Worm (Caenorhabditis elegans): ENCODE data around the gene ceh-13.

Gene ceh-13

DNA sequence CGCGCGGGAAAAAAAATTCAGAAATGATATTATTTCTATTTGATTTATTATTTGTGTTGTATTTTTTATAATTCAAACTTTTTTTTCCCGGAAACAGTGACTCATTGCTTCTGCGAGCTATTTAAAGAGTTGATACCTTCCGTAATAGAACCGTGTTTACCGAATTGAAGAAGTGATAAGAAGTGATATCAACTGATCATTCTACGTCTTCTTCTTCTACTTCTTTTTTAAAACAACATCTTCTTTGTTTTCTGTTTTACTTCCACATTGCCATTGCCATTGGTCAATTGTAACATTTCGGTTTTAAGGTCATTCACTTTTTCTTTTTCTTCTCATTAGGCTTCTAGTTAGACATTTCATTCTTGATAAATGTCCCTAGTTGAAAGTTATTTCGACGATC, 10.6 kb downstream of the ceh-13 start, which contains the start of gene ttr-32:
Gene ttr-32 (plus strand): TSS at position 314 of the 400 bp plus-strand sequence.
- TF ChIP-seq drap-1 (GFP tag; optimal IDR thresholded peaks at IDR 0.05) (no peak), lin-13 (tag; optimal IDR thresholded peaks at IDR 0.05) (no peak), ceh-43 (GFP tag; optimal IDR thresholded peaks at IDR 0.05) (no peak), ztf-11 (tag; optimal IDR thresholded peaks at IDR 0.05) (no peak), elt-3 (tag; optimal IDR thresholded peaks at IDR 0.05) (no peak), mab-5 (tag; optimal IDR thresholded peaks at IDR 0.05) (no peak)

DNA sequence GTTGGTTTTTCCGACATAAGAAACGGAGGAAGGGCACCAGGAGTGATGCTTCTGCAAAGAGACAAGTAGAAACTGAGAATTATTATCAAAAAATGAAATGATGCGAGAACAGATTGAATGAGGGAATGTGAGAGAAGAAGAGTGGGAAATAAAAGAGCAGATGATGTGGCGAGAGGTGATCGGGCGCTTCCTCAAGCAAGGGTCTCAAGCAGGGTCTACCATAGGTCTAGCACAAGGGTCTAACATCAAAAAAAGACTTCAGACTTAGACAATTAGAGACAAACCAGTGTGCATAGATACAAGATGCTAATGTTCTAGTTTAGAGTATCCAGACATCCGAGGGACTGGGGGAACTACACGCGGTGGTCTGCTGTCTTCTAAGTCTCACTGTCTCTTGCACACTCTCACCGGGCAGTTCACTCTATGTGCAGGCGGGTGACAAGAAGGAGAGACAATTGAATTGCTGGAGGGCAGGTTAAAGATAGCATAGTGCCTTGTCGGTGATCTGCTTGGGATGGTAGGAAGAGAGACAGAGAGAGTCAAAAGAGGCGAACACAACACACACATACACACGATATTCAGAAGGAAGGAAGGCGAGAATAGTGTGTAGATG, 14.7 kb downstream of the ceh-13 start, which contains the start of gene R13A5.7:
Gene R13A5.7 (minus strand): TSS at position 51 of the 613 bp plus-strand sequence.
- TF ChIP-seq ceh-43 (GFP tag; optimal IDR thresholded peaks at IDR 0.05) (no peak), M03D4.4 (tag; optimal IDR thresholded peaks at IDR 0.05) (no peak), lsy-2 (tag; optimal IDR thresholded peaks at IDR 0.05) (no peak), nhr-237 (tag; optimal IDR thresholded peaks at IDR 0.05) (peak; percentile 2), mep-1 (tag; optimal IDR thresholded peaks at IDR 0.05) (peak; percentile 37), nhr-2 (tag; optimal IDR thresholded peaks at IDR 0.05) (peak; percentile 46), ham-2 (GFP tag; optimal IDR thresholded peaks at IDR 0.05) (peak; percentile 81), nhr-12 (tag; optimal IDR thresholded peaks at IDR 0.05) (no peak), cnd-1 (tag; optimal IDR thresholded peaks at IDR 0.05) (peak; percentile 3), nhr-76 (tag; optimal IDR thresholded peaks at IDR 0.05) (no peak), elt-1 (tag; optimal IDR thresholded peaks at IDR 0.05; ENCODE audit: borderline replicate concordance, insufficient read depth) (no peak), ceh-39 (tag; optimal IDR thresholded peaks at IDR 0.05) (peak; percentile 19), lin-13 (tag; optimal IDR thresholded peaks at IDR 0.05) (no peak), snpc-4 (tag; optimal IDR thresholded peaks at IDR 0.05) (no peak), tbx-8 (GFP tag; optimal IDR thresholded peaks at IDR 0.05) (peak; percentile 17), pha-4 (tag; optimal IDR thresholded peaks at IDR 0.05) (peak; percentile 13), hlh-1 (tag; optimal IDR thresholded peaks at IDR 0.05) (peak; percentile 27), mab-5 (tag; optimal IDR thresholded peaks at IDR 0.05) (no peak), elt-3 (tag; optimal IDR thresholded peaks at IDR 0.05) (no peak), nhr-28 (tag; optimal IDR thresholded peaks at IDR 0.05) (no peak), blmp-1 (tag; optimal IDR thresholded peaks at IDR 0.05) (no peak), bed-3 (GFP tag; optimal IDR thresholded peaks at IDR 0.05) (no peak), ces-1 (GFP tag; optimal IDR thresholded peaks at IDR 0.05) (peak; percentile 76), unc-120 (tag; optimal IDR thresholded peaks at IDR 0.05; ENCODE audit: poor library complexity, severe bottlenecking) (peak; percentile 92), drap-1 (GFP tag; optimal IDR thresholded peaks at IDR 0.05) (peak; percentile 75), lin-32 (GFP tag; optimal IDR thresholded peaks at IDR 0.05) (no peak), sptf-1 (tag; optimal IDR thresholded peaks at IDR 0.05) (peak; percentile 67), ceh-83 (GFP tag; optimal IDR thresholded peaks at IDR 0.05) (no peak), unc-62 (GFP tag; optimal IDR thresholded peaks at IDR 0.05) (peak; percentile 84), mls-2 (tag; optimal IDR thresholded peaks at IDR 0.05) (peak; percentile 62), ztf-11 (tag; optimal IDR thresholded peaks at IDR 0.05) (no peak), zip-8 (tag; optimal IDR thresholded peaks at IDR 0.05) (no peak), unc-39 (tag; optimal IDR thresholded peaks at IDR 0.05) (no peak), flh-1 (GFP tag; optimal IDR thresholded peaks at IDR 0.05) (no peak), sem-2 (GFP tag; optimal IDR thresholded peaks at IDR 0.05) (no peak)

DNA sequence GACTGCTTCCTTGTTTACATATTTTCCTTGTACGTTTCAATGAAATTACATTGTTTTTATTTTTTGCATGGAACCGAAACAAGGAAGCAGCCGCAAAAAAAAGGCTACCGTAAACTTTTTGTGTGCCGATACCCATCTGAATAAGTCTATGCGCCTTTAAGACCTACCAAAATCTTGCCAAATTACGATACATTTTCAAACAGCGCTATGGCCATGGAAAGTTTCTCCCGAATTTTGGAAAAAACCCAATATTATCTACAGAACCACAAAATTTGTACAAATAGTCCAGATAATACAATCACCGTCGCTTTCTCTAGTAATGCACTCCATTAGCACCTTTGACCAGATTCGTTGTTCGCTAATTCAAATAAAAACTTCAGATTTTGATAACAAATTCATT, 16.3 kb downstream of the ceh-13 start:
- TF ChIP-seq unc-39 (tag; optimal IDR thresholded peaks at IDR 0.05) (no peak), snpc-4 (tag; optimal IDR thresholded peaks at IDR 0.05) (no peak), nhr-237 (tag; optimal IDR thresholded peaks at IDR 0.05) (no peak), bed-3 (GFP tag; optimal IDR thresholded peaks at IDR 0.05) (no peak), ceh-83 (GFP tag; optimal IDR thresholded peaks at IDR 0.05) (no peak), ham-2 (GFP tag; optimal IDR thresholded peaks at IDR 0.05) (no peak), lsy-2 (tag; optimal IDR thresholded peaks at IDR 0.05) (no peak), nhr-28 (tag; optimal IDR thresholded peaks at IDR 0.05) (no peak), mab-5 (tag; optimal IDR thresholded peaks at IDR 0.05) (no peak), unc-120 (tag; optimal IDR thresholded peaks at IDR 0.05; ENCODE audit: poor library complexity, severe bottlenecking) (no peak), lin-32 (GFP tag; optimal IDR thresholded peaks at IDR 0.05) (no peak), sem-2 (GFP tag; optimal IDR thresholded peaks at IDR 0.05) (no peak)

Measured in whole organism, mixed stage, embryonic.